Worm (Caenorhabditis elegans) whole organism, young adult: ENCODE results near the gene B0365.9.

Experiments
- B0336.3 ChIP-seq: fragments of 200-800 bp; sonication (Bioruptor generic); IDR thresholded peaks from 2 replicates; pipeline ENCODE4 v1.3.6; 2022; ENCODE audit warnings: missing genetic modification characterization, missing compliant biosample characterization
- D2030.7 ChIP-seq: fragments of 200-800 bp; sonication (Bioruptor generic); IDR thresholded peaks from 2 replicates; pipeline ENCODE4 v1.3.6; 2022; ENCODE audit warnings: missing genetic modification reagents, missing genetic modification characterization, missing compliant biosample characterization
- F10E7.11 ChIP-seq: sonication (generic microtip); optimal IDR thresholded peaks from 2 replicates; lab custom pipeline; 2017; ENCODE audit warnings: mild to moderate bottlenecking, missing genetic modification characterization, moderate library complexity, missing compliant biosample characterization
- F22D6.2 ChIP-seq: sonication (generic microtip); optimal IDR thresholded peaks from 2 replicates; lab custom pipeline; 2016; ENCODE audit warnings: mild to moderate bottlenecking, missing genetic modification characterization, missing compliant biosample characterization
- F39B2.1 ChIP-seq: fragments of 200-800 bp; sonication (Bioruptor generic); IDR thresholded peaks from 2 replicates; pipeline ENCODE4 v1.3.6; 2022; ENCODE audit warnings: missing genetic modification reagents, missing genetic modification characterization, missing compliant biosample characterization
- K12H6.12 ChIP-seq: fragments of 200-800 bp; sonication (Bioruptor generic); optimal IDR thresholded peaks from 2 replicates; lab custom pipeline; 2018; ENCODE audit warnings: mild to moderate bottlenecking, missing genetic modification characterization, missing compliant biosample characterization
- Y95B8A.8 ChIP-seq: fragments of 200-800 bp; sonication (Bioruptor generic); IDR thresholded peaks from 2 replicates; pipeline ENCODE4 v1.3.6; 2022; ENCODE audit warnings: missing genetic modification reagents, missing genetic modification characterization, missing compliant biosample characterization
- atf-7 ChIP-seq: sonication (generic microtip); optimal IDR thresholded peaks from 2 replicates; lab custom pipeline; 2017; ENCODE audit warnings: mild to moderate bottlenecking, missing genetic modification characterization, missing compliant biosample characterization
- athp-1 ChIP-seq: sonication (generic microtip); optimal IDR thresholded peaks from 2 replicates; lab custom pipeline; 2017; ENCODE audit warnings: mild to moderate bottlenecking, missing genetic modification characterization, missing compliant biosample characterization
- attf-5 ChIP-seq: fragments of 200-800 bp; sonication (Bioruptor generic); optimal IDR thresholded peaks from 2 replicates; lab custom pipeline; 2018; ENCODE audit warnings: mild to moderate bottlenecking, missing genetic modification characterization, missing compliant biosample characterization
- ceh-100 ChIP-seq: fragments of 200-800 bp; sonication (Bioruptor generic); IDR thresholded peaks from 2 replicates; pipeline ENCODE4 v1.3.6; 2022; ENCODE audit warnings: missing genetic modification reagents, missing genetic modification characterization, missing compliant biosample characterization
- ceh-58 ChIP-seq: fragments of 200-800 bp; sonication (Bioruptor generic); IDR thresholded peaks from 2 replicates; pipeline ENCODE4 v1.3.6; 2022; ENCODE audit warnings: missing genetic modification characterization, missing compliant biosample characterization
- ceh-91 ChIP-seq: fragments of 200-800 bp; sonication (Bioruptor generic); IDR thresholded peaks from 2 replicates; pipeline ENCODE4 v1.3.6; 2022; ENCODE audit warnings: missing genetic modification reagents, missing genetic modification characterization, missing compliant biosample characterization
- gei-17 ChIP-seq: fragments of 200-800 bp; sonication (Bioruptor generic); optimal IDR thresholded peaks from 2 replicates; lab custom pipeline; 2018; ENCODE audit warnings: mild to moderate bottlenecking, missing genetic modification characterization, missing compliant biosample characterization
- him-1 ChIP-seq: sonication (generic microtip); optimal IDR thresholded peaks from 2 replicates; lab custom pipeline; 2016; ENCODE audit warnings: missing genotype, missing genetic modification reagents, missing genetic modification characterization, missing compliant biosample characterization
- hmg-20 ChIP-seq: fragments of 200-800 bp; sonication (Bioruptor generic); IDR thresholded peaks from 2 replicates; pipeline ENCODE4 v1.3.6; 2022; ENCODE audit warnings: missing genetic modification reagents, missing genetic modification characterization, missing compliant biosample characterization
- lag-1 ChIP-seq: fragments of 200-800 bp; sonication (Bioruptor generic); IDR thresholded peaks from 2 replicates; pipeline ENCODE4 v1.3.6; 2022; ENCODE audit warnings: missing genetic modification reagents, missing genetic modification characterization, missing compliant biosample characterization
- lin-54 ChIP-seq: fragments of 200-800 bp; sonication (Bioruptor generic); optimal IDR thresholded peaks from 2 replicates; lab custom pipeline; 2018; ENCODE audit warnings: mild to moderate bottlenecking, missing genetic modification characterization, missing compliant biosample characterization
- mcd-1 ChIP-seq: fragments of 200-800 bp; sonication (Bioruptor generic); IDR thresholded peaks from 2 replicates; pipeline ENCODE4 v1.3.6; 2022; ENCODE audit warnings: missing genetic modification reagents, missing genetic modification characterization, missing compliant biosample characterization
- mel-28 ChIP-seq: sonication (generic microtip); optimal IDR thresholded peaks from 2 replicates; lab custom pipeline; 2016; ENCODE audit warnings: borderline replicate concordance, mild to moderate bottlenecking, missing genetic modification characterization, missing compliant biosample characterization
- nfyb-1 ChIP-seq: fragments of 200-800 bp; sonication (Bioruptor generic); IDR thresholded peaks from 2 replicates; pipeline ENCODE4 v1.3.6; 2022; ENCODE audit warnings: missing genetic modification reagents, missing genetic modification characterization, missing compliant biosample characterization
- nhr-179 ChIP-seq: sonication (generic microtip); optimal IDR thresholded peaks from 2 replicates; lab custom pipeline; 2016; ENCODE audit warnings: mild to moderate bottlenecking, missing genetic modification characterization, missing compliant biosample characterization
- nhr-80 ChIP-seq: sonication (generic microtip); optimal IDR thresholded peaks from 2 replicates; lab custom pipeline; 2016; ENCODE audit warnings: missing genetic modification characterization, missing compliant biosample characterization
- nhr-90 ChIP-seq: sonication (generic microtip); optimal IDR thresholded peaks from 2 replicates; lab custom pipeline; 2016; ENCODE audit warnings: missing genotype, mild to moderate bottlenecking, missing genetic modification characterization, missing compliant biosample characterization
- pbrm-1 ChIP-seq: fragments of 200-800 bp; sonication (Bioruptor generic); IDR thresholded peaks from 2 replicates; pipeline ENCODE4 v1.3.6; 2022; ENCODE audit warnings: missing genetic modification reagents, missing genetic modification characterization, missing compliant biosample characterization
- rec-8 ChIP-seq, 2 experiments: sonication (generic microtip); optimal IDR thresholded peaks; 2 replicates each; lab custom pipeline; 2016; ENCODE audit warnings: mild to moderate bottlenecking in 2 of 2, missing genetic modification characterization in 2 of 2, missing genetic modification reagents in 2 of 2, missing genotype in 2 of 2, missing biosample characterization in 1 of 2, missing compliant biosample characterization in 1 of 2, moderate library complexity in 1 of 2
- sdz-38 ChIP-seq: sonication (generic microtip); optimal IDR thresholded peaks from 2 replicates; lab custom pipeline; 2016; ENCODE audit warnings: missing genotype, missing genetic modification characterization, missing compliant biosample characterization
- snpc-1.1 ChIP-seq: sonication (generic microtip); optimal IDR thresholded peaks from 2 replicates; lab custom pipeline; 2017; ENCODE audit warnings: missing genetic modification characterization, mild to moderate bottlenecking, missing compliant biosample characterization, antibody characterized with exemption, moderate library complexity, missing genotype, missing genetic modification reagents; ENCODE audit not compliant: insufficient read depth
- snpc-1.3 ChIP-seq: sonication (generic microtip); optimal IDR thresholded peaks from 2 replicates; lab custom pipeline; 2017; ENCODE audit warnings: missing genetic modification characterization, mild to moderate bottlenecking, missing compliant biosample characterization, antibody characterized with exemption, moderate library complexity, missing genotype, missing genetic modification reagents; ENCODE audit not compliant: insufficient read depth
- snpc-3.4 ChIP-seq: sonication (generic microtip); optimal IDR thresholded peaks from 2 replicates; lab custom pipeline; 2017; ENCODE audit warnings: missing genetic modification characterization, mild to moderate bottlenecking, missing compliant biosample characterization, antibody characterized with exemption, moderate library complexity, missing genotype, missing genetic modification reagents
- snpc-4 ChIP-seq, 5 experiments: fragments of 150-350 bp in 1 of 5; sonication (generic microtip) in 4 of 5; optimal IDR thresholded peaks; 2 replicates each; lab custom pipeline; 2014 to 2018; ENCODE audit warnings: missing genetic modification characterization in 5 of 5, missing biosample characterization in 3 of 5, antibody characterized with exemption in 2 of 5, mild to moderate bottlenecking in 2 of 5, missing compliant biosample characterization in 2 of 5, missing genotype in 2 of 5, moderate library complexity in 2 of 5, missing genetic modification reagents in 1 of 5
- tbp1 ChIP-seq: fragments of 200-800 bp; sonication (Bioruptor generic); optimal IDR thresholded peaks from 2 replicates; lab custom pipeline; 2018; ENCODE audit warnings: mild to moderate bottlenecking, missing genetic modification characterization, missing compliant biosample characterization
- tlf-1 ChIP-seq: fragments of 200-800 bp; sonication (Bioruptor generic); optimal IDR thresholded peaks from 2 replicates; lab custom pipeline; 2018; ENCODE audit warnings: mild to moderate bottlenecking, missing genetic modification characterization, missing compliant biosample characterization
- unc-62 ChIP-seq: fragments of 150-350 bp; optimal IDR thresholded peaks from 2 replicates; lab custom pipeline; 2014; ENCODE audit warnings: missing biosample characterization, missing genetic modification reagents, missing genetic modification characterization
- xnd-1 ChIP-seq: sonication (generic microtip); optimal IDR thresholded peaks from 2 replicates; lab custom pipeline; 2016; ENCODE audit warnings: missing genotype, missing genetic modification reagents, missing genetic modification characterization, missing compliant biosample characterization
- zim-3 ChIP-seq: sonication (generic microtip); optimal IDR thresholded peaks from 2 replicates; lab custom pipeline; 2017; ENCODE audit warnings: mild to moderate bottlenecking, missing genetic modification characterization, moderate library complexity, missing compliant biosample characterization
- ztf-28 ChIP-seq: fragments of 200-800 bp; sonication (Bioruptor generic); IDR thresholded peaks from 2 replicates; pipeline ENCODE4 v1.3.6; 2022; ENCODE audit warnings: missing genetic modification reagents, missing genetic modification characterization, missing compliant biosample characterization
- ztf-3 ChIP-seq: fragments of 200-800 bp; sonication (Bioruptor generic); optimal IDR thresholded peaks from 2 replicates; lab custom pipeline; 2018; ENCODE audit warnings: mild to moderate bottlenecking, missing genetic modification characterization, missing compliant biosample characterization

B0365.9 gene

ce11 chrV:13111599-13112191, 21.7 kb downstream of the B0365.9 start:
- TF ChIP-seq gei-17 (GFP tag; lab: Kevin White, UChicago) (no peak), snpc-1.1 (tag; lab: Kevin White, UChicago) (no peak), attf-5 (no peak), nhr-179 (tag; lab: Kevin White, UChicago) (no peak), ceh-100 (no peak), F39B2.1 (GFP tag; lab: Robert Waterston, UW) (no peak), nhr-90 (tag; lab: Kevin White, UChicago) (no peak), xnd-1 (no peak), sdz-38 (no peak), him-1 (no peak), ztf-28 (GFP tag; lab: Robert Waterston, UW) (no peak), lin-54 (no peak), ceh-91 (GFP tag; lab: Robert Waterston, UW) (no peak), Y95B8A.8 (GFP tag; lab: Robert Waterston, UW) (no peak), snpc-4 (GFP tag; optimal IDR thresholded peaks at IDR 0.05; lab: Kevin White, UChicago) (no peak), snpc-4 (tag; optimal IDR thresholded peaks at IDR 0.05; lab: Kevin White, UChicago) (no peak), lag-1 (GFP tag; lab: Robert Waterston, UW) (no peak), snpc-3.4 (tag; lab: Kevin White, UChicago) (no peak)
- TF ChIP-seq, all 124 proteins: peak for 0

ce11 chrV:13105840-13106429, 27.4 kb downstream of the B0365.9 start:
- no peak for TF ChIP-seq nhr-80 (tag; lab: Kevin White, UChicago)
- TF ChIP-seq unc-62 (GFP tag; lab: Kevin White, UChicago) = peak; percentile 64
- TF ChIP-seq, all 124 proteins: peak for 1

ce11 chrV:13095654-13096053, 37.7 kb downstream of the B0365.9 start, which contains the start of gene C34B4.5:
Gene C34B4.5, plus strand, starts transcription at chrV:13095954.
- no peak for TF ChIP-seq rec-8 (tag; optimal IDR thresholded peaks at IDR 0.05; lab: Kevin White, UChicago)

DNA sequence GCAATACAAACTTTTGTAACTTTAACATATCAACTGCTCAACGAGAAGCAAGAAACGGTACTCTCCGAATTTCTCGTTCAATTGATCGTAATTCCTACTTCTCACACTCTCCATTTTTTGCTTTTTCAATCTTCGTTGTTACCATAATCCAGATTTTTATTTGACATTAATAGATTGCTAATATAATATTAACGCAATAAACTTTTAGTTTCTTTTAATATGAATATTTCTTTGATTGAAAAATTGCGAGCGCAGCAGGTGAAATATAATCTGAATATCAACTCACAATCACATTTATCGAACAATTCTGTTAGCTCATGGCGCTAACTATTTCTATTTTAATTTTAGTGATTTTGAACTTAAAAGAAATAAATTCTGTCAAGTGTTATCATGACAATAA, 41.0 kb downstream of the B0365.9 start, which contains the start of gene lurp-4:
Gene lurp-4, plus strand, starts transcription at position 301 of the 400 bp plus-strand sequence.
- no peak for TF ChIP-seq hmg-20 (GFP tag; lab: Robert Waterston, UW)
- no peak for TF ChIP-seq mel-28 (tag; lab: Kevin White, UChicago)
- no peak for TF ChIP-seq xnd-1
- no peak for TF ChIP-seq tbp1 (GFP tag; lab: Kevin White, UChicago)
- no peak for TF ChIP-seq D2030.7 (GFP tag; lab: Robert Waterston, UW)

DNA sequence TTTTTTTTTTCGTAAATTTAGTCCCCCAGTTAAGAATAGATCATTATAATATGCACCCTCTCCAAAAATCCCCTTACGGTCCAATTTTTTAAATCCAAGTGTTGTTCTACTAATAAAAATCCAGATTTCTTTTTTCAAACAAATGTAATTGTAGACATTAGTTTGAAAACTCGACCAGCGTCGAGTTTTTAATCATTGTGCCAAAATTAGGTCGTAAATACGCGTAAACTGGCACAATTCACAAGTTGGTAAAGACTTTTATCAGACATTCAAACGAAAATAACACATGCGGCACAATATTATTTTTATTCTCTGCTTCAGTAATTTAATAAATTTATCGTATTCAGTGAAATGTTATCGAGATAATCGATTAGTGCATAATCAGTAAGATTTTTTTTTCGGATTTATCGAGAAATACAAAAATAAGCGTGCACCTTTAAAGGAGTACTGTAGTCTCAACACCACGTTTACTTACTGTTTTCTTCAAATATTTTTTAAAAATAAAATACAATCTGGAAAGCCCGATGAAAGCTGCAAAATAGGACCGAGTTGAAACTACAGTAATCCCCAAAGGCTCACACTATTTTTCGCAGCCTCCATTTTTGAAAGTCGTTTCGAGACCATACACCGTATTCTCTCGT, 43.1 kb downstream of the B0365.9 start, which contains the start of gene C34B4.4:
Gene C34B4.4, plus strand, starts transcription at position 276 of the 641 bp plus-strand sequence.
- peak; percentile 5 for TF ChIP-seq snpc-1.3
- TF ChIP-seq B0336.3 = 0 out of 2 replicates have a peak, but pooled peaks have one; percentile 13
- no peak for TF ChIP-seq ceh-58
- TF ChIP-seq pbrm-1 (GFP tag; lab: Robert Waterston, UW) = no peak
- TF ChIP-seq F10E7.11 (tag; lab: Kevin White, UChicago) = peak; percentile 58
- TF ChIP-seq mcd-1 = no peak
- TF ChIP-seq zim-3 (tag; lab: Kevin White, UChicago) = peak; percentile 60
- TF ChIP-seq nfyb-1 (GFP tag; lab: Robert Waterston, UW) = 0 out of 2 replicates have a peak, but pooled peaks have one; percentile 47
- peak; percentile 26 for TF ChIP-seq snpc-4 (GFP tag; optimal IDR thresholded peaks at IDR 0.05; lab: Kevin White, UChicago)
- no peak for TF ChIP-seq snpc-4 (tag; optimal IDR thresholded peaks at IDR 0.05; lab: Kevin White, UChicago)
- no peak for TF ChIP-seq rec-8 (tag; optimal IDR thresholded peaks at IDR 0.05; lab: Kevin White, UChicago)
- peak; percentile 15 for TF ChIP-seq athp-1 (tag; lab: Kevin White, UChicago)
- TF ChIP-seq atf-7 = peak; percentile 41
- TF ChIP-seq F22D6.2 (tag; lab: Kevin White, UChicago) = peak; percentile 1
- no peak for TF ChIP-seq him-1
- peak; percentile 37 for TF ChIP-seq tlf-1
- peak; percentile 47 for TF ChIP-seq K12H6.12 (tag; lab: Kevin White, UChicago)
- peak; percentile 24 for TF ChIP-seq ztf-3 (GFP tag; lab: Kevin White, UChicago)
